Worm (Caenorhabditis elegans): Measurements from ENCODE around the gene ttr-48.

The ttr-48 gene

ce11 chrX:3866197-3866596 lies 23.9 kb upstream of the ttr-48 start:
- TF ChIP-seq ref-2 (tag; optimal IDR thresholded peaks at IDR 0.05), result no peak
- TF ChIP-seq ceh-9 (tag; optimal IDR thresholded peaks at IDR 0.05), result no peak
- TF ChIP-seq C08G9.2 (tag; optimal IDR thresholded peaks at IDR 0.05), result no peak
- TF ChIP-seq ceh-48 (tag; optimal IDR thresholded peaks at IDR 0.05), result no peak
- TF ChIP-seq dmd-4 (tag; optimal IDR thresholded peaks at IDR 0.05; ENCODE audit: borderline replicate concordance), result no peak
- no peak for TF ChIP-seq ceh-2 (tag; optimal IDR thresholded peaks at IDR 0.05)
- TF ChIP-seq Y22D7AL.16 (tag; optimal IDR thresholded peaks at IDR 0.05), result no peak
- TF ChIP-seq fax-1 (tag; optimal IDR thresholded peaks at IDR 0.05), result no peak
- no peak for TF ChIP-seq unc-86 (tag; optimal IDR thresholded peaks at IDR 0.05)
- no peak for TF ChIP-seq ceh-31 (tag; optimal IDR thresholded peaks at IDR 0.05)
- TF ChIP-seq syd-9 (tag; optimal IDR thresholded peaks at IDR 0.05), result no peak
- TF ChIP-seq madf-2 (tag; optimal IDR thresholded peaks at IDR 0.05), result no peak
- no peak for TF ChIP-seq pat-9 (tag; optimal IDR thresholded peaks at IDR 0.05)

- no peak for TF ChIP-seq pqm-1 (tag; optimal IDR thresholded peaks at IDR 0.05)
- TF ChIP-seq eyg-1 (tag; optimal IDR thresholded peaks at IDR 0.05), result no peak
- TF ChIP-seq fkh-10 (GFP tag; optimal IDR thresholded peaks at IDR 0.05), result no peak
- no peak for TF ChIP-seq nhr-232 (tag; optimal IDR thresholded peaks at IDR 0.05)
- no peak for TF ChIP-seq madf-2 (tag; optimal IDR thresholded peaks at IDR 0.05)
- TF ChIP-seq C38D4.7 (GFP tag; optimal IDR thresholded peaks at IDR 0.05), result no peak
- TF ChIP-seq Y22D7AL.16 (tag; optimal IDR thresholded peaks at IDR 0.05), result no peak
- TF ChIP-seq unc-42 (tag; optimal IDR thresholded peaks at IDR 0.05), result no peak
- TF ChIP-seq syd-9 (tag; optimal IDR thresholded peaks at IDR 0.05), result no peak
- no peak for TF ChIP-seq dve-1 (tag; optimal IDR thresholded peaks at IDR 0.05)
- TF ChIP-seq K02D7.2 (tag; optimal IDR thresholded peaks at IDR 0.05), result no peak
- no peak for TF ChIP-seq npax-4 (tag; optimal IDR thresholded peaks at IDR 0.05)
- no peak for TF ChIP-seq pha-2 (tag; optimal IDR thresholded peaks at IDR 0.05)
- TF ChIP-seq nhr-11 (tag; optimal IDR thresholded peaks at IDR 0.05), result no peak
- no peak for TF ChIP-seq F13H6.1 (tag; optimal IDR thresholded peaks at IDR 0.05)
- no peak for TF ChIP-seq ceh-34 (tag; optimal IDR thresholded peaks at IDR 0.05)
- TF ChIP-seq tbx-7 (tag; optimal IDR thresholded peaks at IDR 0.05), result no peak
- TF ChIP-seq gmeb-2 (tag; optimal IDR thresholded peaks at IDR 0.05), result no peak
These were observed 19.0 kb upstream of the ttr-48 start for ce11 chrX:3861294-3861693.

ce11 chrX:3859449-3859848 lies 17.2 kb upstream of the ttr-48 start:
- no peak for TF ChIP-seq ceh-19 (GFP tag; optimal IDR thresholded peaks at IDR 0.05)

- TF ChIP-seq ceh-19 (GFP tag; optimal IDR thresholded peaks at IDR 0.05) (no peak), ceh-48 (tag; optimal IDR thresholded peaks at IDR 0.05) (no peak), ttx-3 (tag; optimal IDR thresholded peaks at IDR 0.05) (no peak), fkh-6 (tag; optimal IDR thresholded peaks at IDR 0.05) (no peak), hlh-6 (tag; optimal IDR thresholded peaks at IDR 0.05) (no peak), ztf-16 (tag; optimal IDR thresholded peaks at IDR 0.05) (no peak)
These were observed 16.1 kb upstream of the ttr-48 start for ce11 chrX:3858355-3858754.

- TF ChIP-seq mec-3 (tag; optimal IDR thresholded peaks at IDR 0.05; ENCODE audit: borderline replicate concordance), result no peak
These were observed 15.4 kb upstream of the ttr-48 start, which contains the start of gene ceh-18 for ce11 chrX:3857697-3858096. TSS of gene ceh-18 (minus strand) at chrX:3857797.

ce11 chrX:3855717-3856116 lies 13.5 kb upstream of the ttr-48 start:
- TF ChIP-seq ceh-19 (GFP tag; optimal IDR thresholded peaks at IDR 0.05), result no peak
- peak; percentile 57 for TF ChIP-seq unc-42 (tag; optimal IDR thresholded peaks at IDR 0.05)

All from whole organism, late embryonic.